Fruit fly (Drosophila melanogaster): Measurements from ENCODE around the gene Pex19.

The Pex19 gene

DNA sequence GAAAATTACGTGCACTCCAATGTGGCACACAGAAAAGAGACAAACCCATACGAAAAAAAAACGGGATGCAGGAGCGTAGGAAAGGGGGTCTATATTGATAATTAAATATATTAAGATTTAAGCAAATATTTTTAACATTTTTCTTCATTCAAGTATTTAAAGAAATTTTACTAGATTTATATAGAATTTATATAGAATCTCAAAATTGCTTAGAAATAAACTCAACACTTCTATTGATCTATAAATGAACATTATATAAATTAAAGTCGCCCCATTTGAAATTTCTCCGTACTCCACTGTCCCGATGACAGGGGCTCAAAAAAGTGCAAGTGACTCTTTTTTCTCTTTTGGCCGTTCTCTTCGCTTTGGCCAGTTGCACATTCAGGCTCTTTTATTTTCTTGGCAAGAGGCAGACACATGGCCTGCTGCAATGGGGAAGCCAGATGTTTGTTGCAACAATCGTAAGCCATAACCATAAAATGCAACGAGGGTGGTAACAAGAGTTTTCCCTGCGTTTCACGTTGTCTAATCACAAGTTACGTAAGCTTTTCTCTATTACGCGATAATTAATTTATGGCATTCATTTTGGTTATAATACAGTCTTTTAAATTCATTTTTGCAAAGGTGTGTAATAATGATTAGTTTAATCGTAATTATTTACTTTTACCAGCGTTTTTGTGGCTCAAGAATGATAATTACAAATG is 25.8 kb upstream of the Pex19 start:
- peak; percentile 1 for TF ChIP-seq CG9437 (GFP tag; optimal IDR thresholded peaks at IDR 0.05)
- TF ChIP-seq Xrp1 (GFP tag; IDR thresholded peaks at IDR 0.05), result peak; percentile 75
- peak; percentile 53 for TF ChIP-seq cad (GFP tag; optimal IDR thresholded peaks at IDR 0.05)
- TF ChIP-seq CG31441 (GFP tag; IDR thresholded peaks at IDR 0.05), result peak; percentile 68
- TF ChIP-seq lola (GFP tag; optimal IDR thresholded peaks at IDR 0.05), result peak in 1 of 3 experiments; percentile 74
- peak; percentile 26 for TF ChIP-seq CG4424 (GFP tag; optimal IDR thresholded peaks at IDR 0.05)
- peak; percentile 69 for TF ChIP-seq CG6254 (GFP tag; optimal IDR thresholded peaks at IDR 0.05)
- no peak for TF ChIP-seq CG10462 (GFP tag; optimal IDR thresholded peaks at IDR 0.05)
- TF ChIP-seq salm (tag; optimal IDR thresholded peaks at IDR 0.05), result peak; percentile 4
- TF ChIP-seq CG12769 (tag; optimal IDR thresholded peaks at IDR 0.05), result no peak
- TF ChIP-seq Ptx1 (GFP tag; IDR thresholded peaks at IDR 0.05), result 0 out of 2 replicates have a peak, but pooled peaks have one; percentile 5
- no peak for TF ChIP-seq Med (GFP tag)
- TF ChIP-seq CG13775 (GFP tag; optimal IDR thresholded peaks at IDR 0.05), result peak; percentile 12
- TF ChIP-seq sd (tag; optimal IDR thresholded peaks at IDR 0.05), result no peak
- peak; percentile 13 for TF ChIP-seq CG30020 (tag; optimal IDR thresholded peaks at IDR 0.05)
- peak; percentile 38; the same call in 1 of the 3 replicates for TF ChIP-seq croc (GFP tag; conservative IDR thresholded peaks at IDR 0.05)
- peak; percentile 24 for TF ChIP-seq Hr3 (GFP tag; optimal IDR thresholded peaks at IDR 0.05)
- TF ChIP-seq vvl (GFP tag; IDR thresholded peaks at IDR 0.05), result peak; percentile 62; the same call in 1 of the 2 replicates
- peak in 1 of 2 experiments; percentile 72 for TF ChIP-seq Pdp1 (GFP tag; optimal IDR thresholded peaks at IDR 0.05)
- peak; percentile 55 for TF ChIP-seq CG8388 (GFP tag; optimal IDR thresholded peaks at IDR 0.05)
- TF ChIP-seq ken (GFP tag; IDR thresholded peaks at IDR 0.05), result 0 out of 3 replicates have a peak, but pooled peaks have one; percentile 8
- no peak for TF ChIP-seq peb (GFP tag; IDR thresholded peaks at IDR 0.05)
- no peak for TF ChIP-seq pb (GFP tag; optimal IDR thresholded peaks at IDR 0.05)
- TF ChIP-seq Ssrp (tag; optimal IDR thresholded peaks at IDR 0.05), result peak; percentile 49
- no peak for TF ChIP-seq CG34376 (GFP tag; optimal IDR thresholded peaks at IDR 0.05)
- peak; percentile 5 for TF ChIP-seq zen (tag; optimal IDR thresholded peaks at IDR 0.05)
- TF ChIP-seq CG18262 (tag; optimal IDR thresholded peaks at IDR 0.05), result peak; percentile 79
- no peak for TF ChIP-seq CG17802 (tag; optimal IDR thresholded peaks at IDR 0.05)
- peak; percentile 87 for TF ChIP-seq CG15696 (tag; optimal IDR thresholded peaks at IDR 0.05)
- peak; percentile 75 for TF ChIP-seq gem (tag; optimal IDR thresholded peaks at IDR 0.05)
- TF ChIP-seq Blimp-1 (GFP tag; optimal IDR thresholded peaks at IDR 0.05), result peak; percentile 90
- no peak for TF ChIP-seq CG9797 (GFP tag; optimal IDR thresholded peaks at IDR 0.05)
- no peak for TF ChIP-seq bigmax (GFP tag; optimal IDR thresholded peaks at IDR 0.05)
- peak; percentile 52 for TF ChIP-seq CG7839 (tag; optimal IDR thresholded peaks at IDR 0.05)
- peak; percentile 10 for TF ChIP-seq ewg (GFP tag; optimal IDR thresholded peaks at IDR 0.05)
- TF ChIP-seq hb (GFP tag; IDR thresholded peaks at IDR 0.05; ENCODE audit: partially characterized antibody), result no peak
- TF ChIP-seq CG30403 (GFP tag; optimal IDR thresholded peaks at IDR 0.05), result peak; percentile 11
- TF ChIP-seq Chrac-16 (GFP tag; optimal IDR thresholded peaks at IDR 0.05), result peak; percentile 12
- peak; percentile 68 for TF ChIP-seq phol (tag; optimal IDR thresholded peaks at IDR 0.05)
- TF ChIP-seq CG8924 (tag; optimal IDR thresholded peaks at IDR 0.05), result peak; percentile 53
- peak; percentile 72 for TF ChIP-seq gsb-n (tag; optimal IDR thresholded peaks at IDR 0.05)
- TF ChIP-seq kni (GFP tag; optimal IDR thresholded peaks at IDR 0.05), result no peak
- TF ChIP-seq ATbp (GFP tag; optimal IDR thresholded peaks at IDR 0.05), result peak; percentile 38
- peak; percentile 86 for TF ChIP-seq nom (GFP tag; optimal IDR thresholded peaks at IDR 0.05)
- TF ChIP-seq CG17829 (tag; optimal IDR thresholded peaks at IDR 0.05), result peak; percentile 71
- peak; percentile 6 for TF ChIP-seq CG3407 (GFP tag; optimal IDR thresholded peaks at IDR 0.05)
- TF ChIP-seq Asciz (GFP tag; optimal IDR thresholded peaks at IDR 0.05), result peak; percentile 27
- TF ChIP-seq pum (GFP tag; optimal IDR thresholded peaks at IDR 0.05), result no peak

Data from whole organism, embryonic.